Fruit fly (Drosophila melanogaster): Measurements from ENCODE around the gene Eig71Ea.

Gene Eig71Ea

dm6 chr3L:15634368-15635075 lies 14.9 kb downstream of the Eig71Ea start:
- TF ChIP-seq lz (GFP tag; optimal IDR thresholded peaks at IDR 0.05) = no peak
- peak; percentile 41 for TF ChIP-seq fkh (GFP tag; optimal IDR thresholded peaks at IDR 0.05)

dm6 chr3L:15632653-15633052 lies 16.8 kb downstream of the Eig71Ea start:
- TF ChIP-seq svp (GFP tag) = peak; percentile 52
- no peak for TF ChIP-seq Ets96B (tag; optimal IDR thresholded peaks at IDR 0.05)
- TF ChIP-seq eg (GFP tag; IDR thresholded peaks at IDR 0.05) = no peak
- TF ChIP-seq CG6854 (GFP tag; optimal IDR thresholded peaks at IDR 0.05) = peak; percentile 16
- TF ChIP-seq CG8319 (GFP tag; optimal IDR thresholded peaks at IDR 0.05) = no peak
- TF ChIP-seq dac (GFP tag; optimal IDR thresholded peaks at IDR 0.05) = no peak
- no peak for TF ChIP-seq Hr39 (GFP tag; optimal IDR thresholded peaks at IDR 0.05)
- peak; percentile 16 for TF ChIP-seq esn (GFP tag; optimal IDR thresholded peaks at IDR 0.05)
- peak; percentile 9 for TF ChIP-seq Met (GFP tag; optimal IDR thresholded peaks at IDR 0.05)
- no peak for TF ChIP-seq fd59A (GFP tag; optimal IDR thresholded peaks at IDR 0.05)
- TF ChIP-seq acj6 (GFP tag; optimal IDR thresholded peaks at IDR 0.05) = no peak
- no peak for TF ChIP-seq CG11294 (GFP tag; IDR thresholded peaks at IDR 0.05)
- no peak for TF ChIP-seq Eip75B (GFP tag; optimal IDR thresholded peaks at IDR 0.05)
- TF ChIP-seq ss (GFP tag; optimal IDR thresholded peaks at IDR 0.05) = peak in 1 of 2 experiments; percentile 23
- TF ChIP-seq net (GFP tag; optimal IDR thresholded peaks at IDR 0.05) = no peak
- TF ChIP-seq dsx (GFP tag; optimal IDR thresholded peaks at IDR 0.05; ENCODE audit: poor library complexity, severe bottlenecking) = no peak
- TF ChIP-seq Hr4 (GFP tag; optimal IDR thresholded peaks at IDR 0.05) = no peak
- TF ChIP-seq CG9139 (GFP tag; optimal IDR thresholded peaks at IDR 0.05) = peak; percentile 23
- no peak for TF ChIP-seq Eip93F (GFP tag; optimal IDR thresholded peaks at IDR 0.05)
- TF ChIP-seq Sox102F (GFP tag; optimal IDR thresholded peaks at IDR 0.05) = peak; percentile 31
- peak; percentile 33 for TF ChIP-seq CG8632 (GFP tag; optimal IDR thresholded peaks at IDR 0.05)
- TF ChIP-seq CG31627 (GFP tag; optimal IDR thresholded peaks at IDR 0.05) = no peak
- no peak for TF ChIP-seq salr (GFP tag; optimal IDR thresholded peaks at IDR 0.05)
- TF ChIP-seq cyc (GFP tag; optimal IDR thresholded peaks at IDR 0.05) = no peak
- peak; percentile 73 for TF ChIP-seq fkh (GFP tag; optimal IDR thresholded peaks at IDR 0.05)
- TF ChIP-seq fd85E (GFP tag; optimal IDR thresholded peaks at IDR 0.05) = no peak
- TF ChIP-seq CG11762 (GFP tag; optimal IDR thresholded peaks at IDR 0.05; ENCODE audit: insufficient read depth) = no peak
- TF ChIP-seq CG15336 (GFP tag; IDR thresholded peaks at IDR 0.05) = no peak
- TF ChIP-seq OdsH (GFP tag; optimal IDR thresholded peaks at IDR 0.05) = no peak
- TF ChIP-seq CG6792 (GFP tag; optimal IDR thresholded peaks at IDR 0.05) = peak; percentile 2
- no peak for TF ChIP-seq topi (GFP tag; optimal IDR thresholded peaks at IDR 0.05)
- no peak for TF ChIP-seq CG10669 (GFP tag; optimal IDR thresholded peaks at IDR 0.05)
- no peak for TF ChIP-seq pdm3 (GFP tag; optimal IDR thresholded peaks at IDR 0.05)
- no peak for TF ChIP-seq lz (GFP tag; optimal IDR thresholded peaks at IDR 0.05)
- peak; percentile 18 for TF ChIP-seq CG6808 (GFP tag; optimal IDR thresholded peaks at IDR 0.05)
- TF ChIP-seq Eip78C (GFP tag) = peak; percentile 72
- TF ChIP-seq CG4318 (GFP tag; optimal IDR thresholded peaks at IDR 0.05) = no peak
- TF ChIP-seq Smox (GFP tag; optimal IDR thresholded peaks at IDR 0.05) = no peak
- peak; percentile 4 for TF ChIP-seq achi (GFP tag; optimal IDR thresholded peaks at IDR 0.05)
- TF ChIP-seq Hr38 (GFP tag; optimal IDR thresholded peaks at IDR 0.05) = no peak
- no peak for TF ChIP-seq CG32006 (GFP tag; optimal IDR thresholded peaks at IDR 0.05)

Measured in whole organism, prepupa.